Worm (Caenorhabditis elegans): Measurements from ENCODE around the gene fbxb-30.
"Not testable (repeated sequence)": the region's sequence is repeated elsewhere in the genome, so short reads cannot be mapped to it uniquely, and the experiment has no call there.

Gene fbxb-30

ce11 chrII:979135-979534, 22.1 kb downstream of the fbxb-30 start, which contains the start of the genes fbxc-17 and fbxc-15:
TSS of gene fbxc-17 (minus strand) at chrII:979235.
TSS of gene fbxc-15 (plus strand) at chrII:979423.
- TF ChIP-seq nhr-2 (tag; optimal IDR thresholded peaks at IDR 0.05), result no peak
- TF ChIP-seq mls-2 (tag; optimal IDR thresholded peaks at IDR 0.05), result no peak
- no peak for TF ChIP-seq ceh-83 (GFP tag; optimal IDR thresholded peaks at IDR 0.05)
- no peak for TF ChIP-seq M03D4.4 (tag; optimal IDR thresholded peaks at IDR 0.05)
- no peak for TF ChIP-seq snpc-4 (tag; optimal IDR thresholded peaks at IDR 0.05)
- TF ChIP-seq sptf-1 (tag; optimal IDR thresholded peaks at IDR 0.05), result no peak
- no peak for TF ChIP-seq ceh-39 (tag; optimal IDR thresholded peaks at IDR 0.05)
- no peak for TF ChIP-seq mab-5 (tag; optimal IDR thresholded peaks at IDR 0.05)
- no peak for TF ChIP-seq blmp-1 (tag; optimal IDR thresholded peaks at IDR 0.05)
- TF ChIP-seq unc-39 (tag; optimal IDR thresholded peaks at IDR 0.05), result no peak
- no peak for TF ChIP-seq ham-2 (GFP tag; optimal IDR thresholded peaks at IDR 0.05)
- no peak for TF ChIP-seq unc-120 (tag; optimal IDR thresholded peaks at IDR 0.05; ENCODE audit: poor library complexity, severe bottlenecking)
- no peak for TF ChIP-seq tbx-8 (GFP tag; optimal IDR thresholded peaks at IDR 0.05)
- TF ChIP-seq elt-3 (tag; optimal IDR thresholded peaks at IDR 0.05), result no peak
- no peak for TF ChIP-seq nhr-12 (tag; optimal IDR thresholded peaks at IDR 0.05)
- no peak for TF ChIP-seq flh-1 (GFP tag; optimal IDR thresholded peaks at IDR 0.05)
- no peak for TF ChIP-seq pha-4 (tag; optimal IDR thresholded peaks at IDR 0.05)
- no peak for TF ChIP-seq nhr-76 (tag; optimal IDR thresholded peaks at IDR 0.05)
- no peak for TF ChIP-seq cnd-1 (tag; optimal IDR thresholded peaks at IDR 0.05)

- TF ChIP-seq nhr-12 (tag; optimal IDR thresholded peaks at IDR 0.05) (no peak), nhr-237 (tag; optimal IDR thresholded peaks at IDR 0.05) (no peak)
Measured at ce11 chrII:973999-974398, 27.3 kb downstream of the fbxb-30 start, which contains the start of gene fbxc-14. TSS of gene fbxc-14 (plus strand) at chrII:974299.

ce11 chrII:972850-973249, 28.4 kb downstream of the fbxb-30 start, which contains the start of gene C32B5.15:
TSS of gene C32B5.15 (minus strand) at chrII:972950.
- no peak for TF ChIP-seq nhr-12 (tag; optimal IDR thresholded peaks at IDR 0.05)
- no peak for TF ChIP-seq mab-5 (tag; optimal IDR thresholded peaks at IDR 0.05)
- TF ChIP-seq flh-1 (GFP tag; optimal IDR thresholded peaks at IDR 0.05), result no peak
- no peak for TF ChIP-seq sptf-1 (tag; optimal IDR thresholded peaks at IDR 0.05)
- TF ChIP-seq tbx-8 (GFP tag; optimal IDR thresholded peaks at IDR 0.05), result no peak
- no peak for TF ChIP-seq ceh-43 (GFP tag; optimal IDR thresholded peaks at IDR 0.05)
- no peak for TF ChIP-seq unc-62 (GFP tag; optimal IDR thresholded peaks at IDR 0.05)
- no peak for TF ChIP-seq nhr-2 (tag; optimal IDR thresholded peaks at IDR 0.05)
- TF ChIP-seq blmp-1 (tag; optimal IDR thresholded peaks at IDR 0.05), result no peak
- TF ChIP-seq drap-1 (GFP tag; optimal IDR thresholded peaks at IDR 0.05), result no peak
- TF ChIP-seq cnd-1 (tag; optimal IDR thresholded peaks at IDR 0.05), result no peak
- TF ChIP-seq ceh-39 (tag; optimal IDR thresholded peaks at IDR 0.05), result no peak
- no peak for TF ChIP-seq ceh-83 (GFP tag; optimal IDR thresholded peaks at IDR 0.05)
- TF ChIP-seq unc-120 (tag; optimal IDR thresholded peaks at IDR 0.05; ENCODE audit: poor library complexity, severe bottlenecking), result no peak
- no peak for TF ChIP-seq nhr-28 (tag; optimal IDR thresholded peaks at IDR 0.05)

ce11 chrII:968106-968505, 33.1 kb downstream of the fbxb-30 start, which contains the start of gene C32B5.6:
TSS of gene C32B5.6 (plus strand) at chrII:968406.
- not testable (repeated sequence) for TF ChIP-seq unc-120 (tag; optimal IDR thresholded peaks at IDR 0.05; ENCODE audit: poor library complexity, severe bottlenecking); lin-13 (tag; optimal IDR thresholded peaks at IDR 0.05); ztf-11 (tag; optimal IDR thresholded peaks at IDR 0.05)

ce11 chrII:966962-967361, 34.3 kb downstream of the fbxb-30 start, which contains the start of gene fbxc-18:
TSS of gene fbxc-18 (minus strand) at chrII:967062.
- TF ChIP-seq lin-13 (tag; optimal IDR thresholded peaks at IDR 0.05); elt-3 (tag; optimal IDR thresholded peaks at IDR 0.05); drap-1 (GFP tag; optimal IDR thresholded peaks at IDR 0.05): not testable (repeated sequence)

- no peak for TF ChIP-seq sptf-1 (tag; optimal IDR thresholded peaks at IDR 0.05)
- no peak for TF ChIP-seq sem-2 (GFP tag; optimal IDR thresholded peaks at IDR 0.05)
- TF ChIP-seq pha-4 (tag; optimal IDR thresholded peaks at IDR 0.05), result no peak
- TF ChIP-seq ztf-11 (tag; optimal IDR thresholded peaks at IDR 0.05), result no peak
- no peak for TF ChIP-seq cnd-1 (tag; optimal IDR thresholded peaks at IDR 0.05)
- no peak for TF ChIP-seq lsy-2 (tag; optimal IDR thresholded peaks at IDR 0.05)
- no peak for TF ChIP-seq nhr-237 (tag; optimal IDR thresholded peaks at IDR 0.05)
- TF ChIP-seq nhr-12 (tag; optimal IDR thresholded peaks at IDR 0.05), result no peak
- no peak for TF ChIP-seq mep-1 (tag; optimal IDR thresholded peaks at IDR 0.05)
- TF ChIP-seq ham-2 (GFP tag; optimal IDR thresholded peaks at IDR 0.05), result no peak
- TF ChIP-seq flh-1 (GFP tag; optimal IDR thresholded peaks at IDR 0.05), result no peak
- TF ChIP-seq lin-32 (GFP tag; optimal IDR thresholded peaks at IDR 0.05), result no peak
Measured at ce11 chrII:961961-962360, 39.3 kb downstream of the fbxb-30 start, which contains the start of gene C32B5.13. TSS of gene C32B5.13 (minus strand) at chrII:962061.

Data from whole organism, mixed stage, embryonic.